Worm (Caenorhabditis elegans) whole organism, L2 larva: ENCODE data around the gene fmi-1.
A peak's percentile ranks its signal among the peaks of the same experiment; 100 is the strongest.

Experiments used
- C34F6.9 ChIP-seq: fragments of 150-350 bp; optimal IDR thresholded peaks from 2 replicates; lab custom pipeline; 2014; ENCODE audit warnings: missing biosample characterization, missing genetic modification characterization
- F13H6.1 ChIP-seq: sonication (generic microtip); optimal IDR thresholded peaks from 2 replicates; lab custom pipeline; 2016; ENCODE audit warnings: missing genetic modification characterization, missing compliant biosample characterization
- R02D3.7 ChIP-seq: fragments of 150-350 bp; optimal IDR thresholded peaks from 2 replicates; lab custom pipeline; 2014; ENCODE audit warnings: missing biosample characterization, missing genetic modification characterization
- Y55F3AM.14 ChIP-seq: fragments of 200-800 bp; sonication (Bioruptor generic); optimal IDR thresholded peaks from 2 replicates; lab custom pipeline; 2018; ENCODE audit warnings: mild to moderate bottlenecking, missing genetic modification characterization, missing compliant biosample characterization
- ZK546.5 ChIP-seq: sonication (generic microtip); optimal IDR thresholded peaks from 2 replicates; lab custom pipeline; 2017; ENCODE audit warnings: missing biosample characterization, missing genetic modification characterization
- alr-1 ChIP-seq: fragments of 150-350 bp; optimal IDR thresholded peaks from 2 replicates; lab custom pipeline; 2014; ENCODE audit warnings: missing biosample characterization, missing genetic modification characterization
- aly-2 ChIP-seq: fragments of 150-350 bp; optimal IDR thresholded peaks from 2 replicates; lab custom pipeline; 2014; ENCODE audit warnings: missing biosample characterization, missing genetic modification characterization
- ama-1 ChIP-seq: fragments of 150-350 bp; optimal IDR thresholded peaks from 2 replicates; lab custom pipeline; 2018; ENCODE audit warnings: inconsistent platforms
- blmp-1 ChIP-seq: sonication (generic microtip); optimal IDR thresholded peaks from 2 replicates; lab custom pipeline; 2017; ENCODE audit warnings: missing genetic modification characterization, mild to moderate bottlenecking, missing compliant biosample characterization, antibody characterized with exemption, moderate library complexity; ENCODE audit not compliant: insufficient read depth
- ceh-16 ChIP-seq: fragments of 150-350 bp; optimal IDR thresholded peaks from 2 replicates; lab custom pipeline; 2014; ENCODE audit warnings: missing biosample characterization, missing genetic modification characterization
- crh-2 ChIP-seq: sonication (generic microtip); optimal IDR thresholded peaks from 2 replicates; lab custom pipeline; 2017; ENCODE audit warnings: missing biosample characterization, missing genetic modification characterization
- egl-27 ChIP-seq: sonication (generic microtip); optimal IDR thresholded peaks from 3 replicates; lab custom pipeline; 2017; ENCODE audit warnings: missing biosample characterization, missing genetic modification reagents, missing genetic modification characterization
- elt-1 ChIP-seq: fragments of 150-350 bp; optimal IDR thresholded peaks from 2 replicates; lab custom pipeline; 2014; ENCODE audit warnings: missing biosample characterization, missing genetic modification characterization
- elt-3 ChIP-seq: sonication (generic microtip); optimal IDR thresholded peaks from 2 replicates; lab custom pipeline; 2017; ENCODE audit warnings: missing biosample characterization, missing genetic modification characterization
- fos-1 ChIP-seq: fragments of 150-350 bp; optimal IDR thresholded peaks from 2 replicates; lab custom pipeline; 2014; ENCODE audit warnings: missing biosample characterization, missing genetic modification characterization
- gmeb-1 ChIP-seq: fragments of 150-350 bp; optimal IDR thresholded peaks from 2 replicates; lab custom pipeline; 2014; ENCODE audit warnings: missing biosample characterization, missing genetic modification characterization
- lin-11 ChIP-seq: fragments of 150-350 bp; sonication (generic microtip); optimal IDR thresholded peaks from 2 replicates; lab custom pipeline; 2014; ENCODE audit warnings: missing biosample characterization, missing genetic modification characterization, inconsistent platforms, mixed read lengths
- lin-13 ChIP-seq: fragments of 150-350 bp; optimal IDR thresholded peaks from 2 replicates; lab custom pipeline; 2014; ENCODE audit warnings: missing biosample characterization, missing genetic modification reagents, missing genetic modification characterization
- lin-39 ChIP-seq: fragments of 150-350 bp; optimal IDR thresholded peaks from 2 replicates; lab custom pipeline; 2014; ENCODE audit warnings: missing biosample characterization, missing genetic modification reagents, missing genetic modification characterization
- lsy-2 ChIP-seq, 2 experiments: fragments of 150-350 bp in 1 of 2; sonication (generic microtip) in 1 of 2; optimal IDR thresholded peaks; 2 replicates each; lab custom pipeline; 2014 to 2017; ENCODE audit warnings: missing biosample characterization in 2 of 2, missing genetic modification characterization in 2 of 2
- mab-5 ChIP-seq: fragments of 150-350 bp; optimal IDR thresholded peaks from 2 replicates; lab custom pipeline; 2014; ENCODE audit warnings: missing biosample characterization, missing genetic modification characterization
- mdl-1 ChIP-seq, 2 experiments: fragments of 150-350 bp in 1 of 2; sonication (generic microtip) in 1 of 2; optimal IDR thresholded peaks; 2 replicates each; lab custom pipeline; 2017; ENCODE audit warnings: missing biosample characterization in 2 of 2, missing genetic modification characterization in 2 of 2
- nhr-12 ChIP-seq: fragments of 150-350 bp; optimal IDR thresholded peaks from 2 replicates; lab custom pipeline; 2014; ENCODE audit warnings: missing biosample characterization, missing genetic modification characterization
- nhr-129 ChIP-seq: fragments of 150-350 bp; optimal IDR thresholded peaks from 2 replicates; lab custom pipeline; 2014; ENCODE audit warnings: missing biosample characterization, missing genetic modification characterization
- nhr-21 ChIP-seq: fragments of 150-350 bp; optimal IDR thresholded peaks from 2 replicates; lab custom pipeline; 2014; ENCODE audit warnings: missing biosample characterization, missing genetic modification characterization
- nhr-23 ChIP-seq: fragments of 150-350 bp; optimal IDR thresholded peaks from 2 replicates; lab custom pipeline; 2014; ENCODE audit warnings: missing biosample characterization, missing genetic modification reagents, missing genetic modification characterization
- nhr-25 ChIP-seq: fragments of 150-350 bp; sonication (generic microtip); optimal IDR thresholded peaks from 3 replicates; lab custom pipeline; 2014; ENCODE audit warnings: missing biosample characterization, missing genetic modification characterization
- nhr-6 ChIP-seq: fragments of 150-350 bp; optimal IDR thresholded peaks from 2 replicates; lab custom pipeline; 2014; ENCODE audit warnings: missing biosample characterization, missing genetic modification characterization
- nhr-77 ChIP-seq: fragments of 150-350 bp; optimal IDR thresholded peaks from 2 replicates; lab custom pipeline; 2014; ENCODE audit warnings: missing biosample characterization, missing genetic modification characterization
- peb-1 ChIP-seq: fragments of 150-350 bp; optimal IDR thresholded peaks from 2 replicates; lab custom pipeline; 2014; ENCODE audit warnings: missing biosample characterization, missing genetic modification characterization
- sem-4 ChIP-seq: fragments of 150-350 bp; optimal IDR thresholded peaks from 2 replicates; lab custom pipeline; 2014; ENCODE audit warnings: missing biosample characterization, missing genetic modification reagents, missing genetic modification characterization
- sma-3 ChIP-seq: sonication (generic microtip); optimal IDR thresholded peaks from 2 replicates; lab custom pipeline; 2016; ENCODE audit warnings: missing genetic modification reagents, missing genetic modification characterization, missing compliant biosample characterization
- sma-9 ChIP-seq, 2 experiments: fragments of 150-350 bp in 1 of 2; sonication (generic microtip) in 1 of 2; optimal IDR thresholded peaks; 2 replicates each; lab custom pipeline; 2014 to 2016; ENCODE audit warnings: missing genetic modification characterization in 2 of 2, mild to moderate bottlenecking in 1 of 2, missing biosample characterization in 1 of 2, missing compliant biosample characterization in 1 of 2, missing genetic modification reagents in 1 of 2, moderate library complexity in 1 of 2
- snpc-4 ChIP-seq: fragments of 150-350 bp; optimal IDR thresholded peaks from 2 replicates; lab custom pipeline; 2014; ENCODE audit warnings: missing biosample characterization, missing genetic modification characterization
- unc-39 ChIP-seq: fragments of 150-350 bp; optimal IDR thresholded peaks from 2 replicates; lab custom pipeline; 2014; ENCODE audit warnings: missing biosample characterization, missing genetic modification characterization
- unc-55 ChIP-seq: fragments of 150-350 bp; sonication (generic microtip); optimal IDR thresholded peaks from 3 replicates; lab custom pipeline; 2014; ENCODE audit warnings: missing biosample characterization, missing genetic modification reagents, missing genetic modification characterization
- zag-1 ChIP-seq: fragments of 150-350 bp; optimal IDR thresholded peaks from 2 replicates; lab custom pipeline; 2014; ENCODE audit warnings: missing biosample characterization, missing genetic modification characterization
- ztf-1 ChIP-seq: fragments of 200-800 bp; sonication (Bioruptor generic); conservative IDR thresholded peaks from 2 replicates; pipeline ENCODE4 v1.3.6; 2022; ENCODE audit warnings: missing genetic modification characterization, missing compliant biosample characterization

fmi-1 gene

ce11 chrV:12999559-12999958, 19.3 kb upstream of the fmi-1 start, which contains the start of gene far-4:
Gene far-4 (minus strand): TSS chrV:12999659.
- TF ChIP-seq ztf-1 (GFP tag; lab: Robert Waterston, UW) (no peak), sem-4 (tag; lab: Kevin White, UChicago) (no peak), nhr-77 (tag; lab: Kevin White, UChicago) (no peak), gmeb-1 (tag; lab: Kevin White, UChicago) (no peak), mdl-1 (tag; optimal IDR thresholded peaks at IDR 0.05; lab: Kevin White, UChicago) (no peak), nhr-25 (tag; lab: Kevin White, UChicago) (no peak)

- no peak for TF ChIP-seq lin-39 (tag; lab: Kevin White, UChicago)
- TF ChIP-seq nhr-6 (tag; lab: Kevin White, UChicago) = no peak
- TF ChIP-seq lin-11 (tag; lab: Kevin White, UChicago) = no peak
These were observed 18.8 kb upstream of the fmi-1 start for ce11 chrV:13000068-13000467.

- peak; percentile 27 for TF ChIP-seq fos-1 (tag; lab: Kevin White, UChicago)
- no peak for TF ChIP-seq nhr-23 (tag; lab: Kevin White, UChicago)
These were observed 16.8 kb upstream of the fmi-1 start, which contains the start of gene inft-2 for ce11 chrV:13002070-13002469. Gene inft-2 (plus strand): TSS chrV:13002317.

ce11 chrV:13003378-13003777, 15.5 kb upstream of the fmi-1 start:
- TF ChIP-seq alr-1 (tag; lab: Kevin White, UChicago) = no peak
- no peak for TF ChIP-seq nhr-12 (tag; lab: Kevin White, UChicago)
- no peak for TF ChIP-seq unc-39
- TF ChIP-seq sma-9 (GFP tag; optimal IDR thresholded peaks at IDR 0.05; lab: Kevin White, UChicago) = peak; percentile 74
- TF ChIP-seq sma-9 (tag; optimal IDR thresholded peaks at IDR 0.05; lab: Kevin White, UChicago) = no peak
- TF ChIP-seq nhr-25 (tag; lab: Kevin White, UChicago) = peak; percentile 46
- peak; percentile 67 for TF ChIP-seq unc-55
- peak; percentile 51 for TF ChIP-seq fos-1 (tag; lab: Kevin White, UChicago)
- no peak for TF ChIP-seq nhr-77 (tag; lab: Kevin White, UChicago)
- no peak for TF ChIP-seq elt-1 (tag; lab: Kevin White, UChicago)
- peak; percentile 1 for TF ChIP-seq Y55F3AM.14 (GFP tag; lab: Kevin White, UChicago)
- no peak for TF ChIP-seq ztf-1 (GFP tag; lab: Robert Waterston, UW)
- no peak for TF ChIP-seq mab-5
- no peak for TF ChIP-seq peb-1 (tag; lab: Kevin White, UChicago)
- TF ChIP-seq egl-27 (tag; lab: Kevin White, UChicago) = peak; percentile 58
- peak; percentile 70 for TF ChIP-seq F13H6.1 (tag; lab: Kevin White, UChicago)
- no peak for TF ChIP-seq blmp-1 (tag; lab: Kevin White, UChicago)
- no peak for TF ChIP-seq aly-2
- TF ChIP-seq lin-13 = no peak
- peak; percentile 57 for TF ChIP-seq nhr-21 (tag; lab: Kevin White, UChicago)
- peak; percentile 74 for TF ChIP-seq crh-2 (tag; lab: Kevin White, UChicago)
- peak; percentile 6 for TF ChIP-seq snpc-4 (tag; lab: Kevin White, UChicago)
- no peak for TF ChIP-seq elt-3 (tag; lab: Kevin White, UChicago)
- peak in 1 of 2 experiments; percentile 5 for TF ChIP-seq mdl-1 (tag; optimal IDR thresholded peaks at IDR 0.05; lab: Kevin White, UChicago)
- TF ChIP-seq ceh-16 = peak; percentile 44
- no peak for TF ChIP-seq R02D3.7 (tag; lab: Kevin White, UChicago)
- TF ChIP-seq zag-1 (tag; lab: Kevin White, UChicago) = peak; percentile 13
- TF ChIP-seq lin-11 (tag; lab: Kevin White, UChicago) = peak; percentile 52
- TF ChIP-seq lsy-2 (tag; optimal IDR thresholded peaks at IDR 0.05; lab: Kevin White, UChicago) = peak; percentile 52 to 63
- peak; percentile 56 for TF ChIP-seq gmeb-1 (tag; lab: Kevin White, UChicago)
- no peak for TF ChIP-seq lin-39 (tag; lab: Kevin White, UChicago)
- TF ChIP-seq ZK546.5 (tag; lab: Kevin White, UChicago) = no peak
- TF ChIP-seq sma-3 = peak; percentile 71
- TF ChIP-seq nhr-129 (tag; lab: Kevin White, UChicago) = peak; percentile 93
- no peak for TF ChIP-seq ama-1 (lab: Kevin White, UChicago)
- TF ChIP-seq sem-4 (tag; lab: Kevin White, UChicago) = no peak
- peak; percentile 57 for TF ChIP-seq C34F6.9 (tag; lab: Kevin White, UChicago)
- TF ChIP-seq nhr-23 (tag; lab: Kevin White, UChicago) = no peak
- no peak for TF ChIP-seq nhr-6 (tag; lab: Kevin White, UChicago)
